Worm (Caenorhabditis elegans): ENCODE measurements around the gene F22B5.4.

ce11 chrII:8399997-8400396 lies 49.5 kb upstream of the F22B5.4 start:
- TF ChIP-seq snpc-4 (tag; optimal IDR thresholded peaks at IDR 0.05) (no peak), unc-62 (GFP tag; optimal IDR thresholded peaks at IDR 0.05) (peak; percentile 40), ces-1 (GFP tag; optimal IDR thresholded peaks at IDR 0.05) (no peak), unc-39 (tag; optimal IDR thresholded peaks at IDR 0.05) (no peak), lin-13 (tag; optimal IDR thresholded peaks at IDR 0.05) (no peak), sem-2 (GFP tag; optimal IDR thresholded peaks at IDR 0.05) (no peak)

Measured in whole organism, mixed stage, embryonic.